Worm (Caenorhabditis elegans): Measurements from ENCODE around the gene mrpl-39.

Gene mrpl-39

DNA sequence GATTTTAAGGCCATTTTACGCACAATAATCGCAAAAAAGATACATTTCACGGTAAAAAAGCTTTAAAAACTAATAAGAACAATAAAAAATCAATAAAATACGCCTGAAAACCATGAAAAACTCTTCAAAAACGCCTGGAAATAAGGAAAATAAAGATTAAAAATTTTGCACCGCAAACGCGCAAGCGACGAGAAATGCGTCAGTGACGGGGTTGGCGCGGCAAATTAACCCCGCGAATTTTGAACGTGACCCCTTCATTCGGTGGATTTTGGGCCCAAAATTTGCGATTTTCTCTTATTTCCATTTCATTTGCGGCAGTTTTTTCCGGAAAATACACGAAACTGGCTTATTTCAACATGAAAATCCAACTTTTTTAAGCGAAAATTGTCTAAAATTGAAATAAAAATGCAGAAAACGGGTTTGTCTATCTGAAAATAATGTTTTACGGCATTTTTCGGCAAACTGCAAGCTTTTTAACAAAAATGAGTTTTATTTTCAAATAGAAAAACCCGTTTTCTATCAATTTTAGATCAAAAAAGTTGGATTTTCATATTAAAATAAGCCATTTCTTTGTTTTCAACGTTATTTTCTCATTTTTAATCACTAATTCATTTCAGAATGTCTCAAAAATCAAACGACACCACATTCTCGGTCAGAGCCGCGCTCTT, 47.4 kb downstream of the mrpl-39 start, which contains the start of gene knl-3 (continued):
- TF ChIP-seq C16A3.4 (tag; optimal IDR thresholded peaks at IDR 0.05), result peak; percentile 85
- TF ChIP-seq Y116A8C.19 (tag; optimal IDR thresholded peaks at IDR 0.05; ENCODE audit: borderline replicate concordance), result no peak
- peak; percentile 52 for TF ChIP-seq blmp-1 (tag; optimal IDR thresholded peaks at IDR 0.05)
- no peak for TF ChIP-seq ets-5 (GFP tag; IDR thresholded peaks at IDR 0.05)
- peak; percentile 61 for TF ChIP-seq zag-1 (tag; optimal IDR thresholded peaks at IDR 0.05)
- peak; percentile 96 for TF ChIP-seq mep-1 (tag; optimal IDR thresholded peaks at IDR 0.05)
- no peak for TF ChIP-seq nhr-12 (tag; optimal IDR thresholded peaks at IDR 0.05)
- TF ChIP-seq snpc-4 (tag; optimal IDR thresholded peaks at IDR 0.05), result peak; percentile 76
- peak; percentile 90 for TF ChIP-seq tbx-2 (tag; optimal IDR thresholded peaks at IDR 0.05)
- peak; percentile 84 for TF ChIP-seq unc-86 (tag; optimal IDR thresholded peaks at IDR 0.05)
- TF ChIP-seq lsy-2 (tag; optimal IDR thresholded peaks at IDR 0.05), result peak; percentile 91
- peak; percentile 38; the same call in 1 of the 2 replicates for TF ChIP-seq unc-98 (GFP tag; IDR thresholded peaks at IDR 0.05)
- no peak for TF ChIP-seq C34B4.2 (tag; optimal IDR thresholded peaks at IDR 0.05)
- peak; percentile 92 for TF ChIP-seq nhr-85 (tag)
- TF ChIP-seq ama-1 (optimal IDR thresholded peaks at IDR 0.05), result no peak
- TF ChIP-seq lin-15B (tag; optimal IDR thresholded peaks at IDR 0.05), result peak; percentile 89
- no peak for TF ChIP-seq hlh-17 (GFP tag; optimal IDR thresholded peaks at IDR 0.05; ENCODE audit: borderline replicate concordance)
- peak; percentile 85 for TF ChIP-seq fkh-8 (tag; optimal IDR thresholded peaks at IDR 0.05)
- peak; percentile 64 for TF ChIP-seq zip-4 (GFP tag; optimal IDR thresholded peaks at IDR 0.05)
- TF ChIP-seq mdl-1 (tag; optimal IDR thresholded peaks at IDR 0.05), result peak in 1 of 2 experiments; percentile 84
- peak; percentile 42 for TF ChIP-seq nhr-237 (tag; optimal IDR thresholded peaks at IDR 0.05)
- TF ChIP-seq nhr-77 (tag; optimal IDR thresholded peaks at IDR 0.05), result peak; percentile 76
- TF ChIP-seq fkh-10 (GFP tag; optimal IDR thresholded peaks at IDR 0.05), result peak; percentile 61
- peak; percentile 81 for TF ChIP-seq aly-2 (tag; optimal IDR thresholded peaks at IDR 0.05)
- peak; percentile 40 for TF ChIP-seq ceh-90 (tag; optimal IDR thresholded peaks at IDR 0.05)
- TF ChIP-seq hlh-4 (tag; optimal IDR thresholded peaks at IDR 0.05), result no peak
- TF ChIP-seq unc-30 (tag; optimal IDR thresholded peaks at IDR 0.05), result no peak
- TF ChIP-seq nhr-28 (tag; optimal IDR thresholded peaks at IDR 0.05), result no peak
- no peak for TF ChIP-seq hpl-2 (GFP tag; optimal IDR thresholded peaks at IDR 0.05)
- peak; percentile 82 for TF ChIP-seq mab-9 (GFP tag; IDR thresholded peaks at IDR 0.05)
- peak; percentile 93 for TF ChIP-seq snu-23 (GFP tag; optimal IDR thresholded peaks at IDR 0.05)
- TF ChIP-seq skn-1 (tag; optimal IDR thresholded peaks at IDR 0.05), result peak; percentile 82
- TF ChIP-seq swsn-7 (tag; optimal IDR thresholded peaks at IDR 0.05), result peak; percentile 90
- peak; percentile 54 for TF ChIP-seq ztf-4 (tag; optimal IDR thresholded peaks at IDR 0.05)
- peak; percentile 28 for TF ChIP-seq unc-130 (tag; optimal IDR thresholded peaks at IDR 0.05)
- peak; percentile 91 for TF ChIP-seq nhr-19 (GFP tag; conservative IDR thresholded peaks at IDR 0.05)
- peak; percentile 96 for TF ChIP-seq lin-14 (GFP tag; optimal IDR thresholded peaks at IDR 0.05)

DNA sequence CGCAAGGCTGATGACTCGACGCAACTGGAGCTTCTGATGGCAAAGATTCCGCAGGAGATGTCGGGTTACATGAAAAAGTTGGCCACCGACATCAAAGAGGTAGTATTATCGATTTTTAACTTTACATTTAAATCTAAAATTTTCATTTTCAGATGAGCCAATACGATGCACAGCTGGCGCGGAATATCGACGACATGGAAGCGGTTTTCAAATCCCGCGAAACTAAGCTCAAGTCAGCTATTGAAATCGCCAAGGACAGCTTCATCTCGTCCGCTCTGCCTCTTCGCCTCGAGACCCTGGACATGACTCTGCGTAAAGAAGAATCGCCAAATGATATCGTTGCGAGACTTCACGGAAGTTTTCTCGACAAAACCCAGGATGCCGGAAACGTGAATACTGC, 48.3 kb downstream of the mrpl-39 start, which contains the start of gene T10B5.3:
Gene T10B5.3 (minus strand): TSS at position 101 of the 400 bp plus-strand sequence.
- TF ChIP-seq lin-13 (GFP tag; optimal IDR thresholded peaks at IDR 0.05) (no peak), pax-3 (tag; optimal IDR thresholded peaks at IDR 0.05) (no peak), nhr-20 (tag; optimal IDR thresholded peaks at IDR 0.05) (no peak), nhr-84 (tag; optimal IDR thresholded peaks at IDR 0.05) (no peak), nhr-47 (tag; optimal IDR thresholded peaks at IDR 0.05) (no peak), hlh-17 (GFP tag; optimal IDR thresholded peaks at IDR 0.05; ENCODE audit: borderline replicate concordance) (no peak), nhr-76 (tag; optimal IDR thresholded peaks at IDR 0.05) (no peak), lir-3 (tag; optimal IDR thresholded peaks at IDR 0.05; ENCODE audit: poor library complexity) (no peak), ztf-11 (tag; optimal IDR thresholded peaks at IDR 0.05) (no peak), lsy-2 (tag; optimal IDR thresholded peaks at IDR 0.05) (no peak), nhr-19 (GFP tag; conservative IDR thresholded peaks at IDR 0.05) (no peak), snu-23 (GFP tag; optimal IDR thresholded peaks at IDR 0.05) (no peak), unc-62 (GFP tag; optimal IDR thresholded peaks at IDR 0.05) (no peak), rnt-1 (tag; optimal IDR thresholded peaks at IDR 0.05) (no peak), lin-15B (tag; optimal IDR thresholded peaks at IDR 0.05) (no peak), ceh-88 (GFP tag; IDR thresholded peaks at IDR 0.05) (no peak), efl-3 (GFP tag; optimal IDR thresholded peaks at IDR 0.05) (no peak), sptf-1 (tag; optimal IDR thresholded peaks at IDR 0.05) (no peak)
